Fruit fly (Drosophila melanogaster) whole organism, adult: ENCODE data around the gene Jon25Biii.

Experiments used
- CG11617 ChIP-seq: fragments of 200-800 bp; sonication (Bioruptor generic); optimal IDR thresholded peaks from 2 replicates; lab custom pipeline; 2017; ENCODE audit warnings: mild to moderate bottlenecking, missing biosample characterization, missing genetic modification reagents, missing genetic modification characterization
- CG12768 ChIP-seq: fragments of 200-800 bp; sonication (Bioruptor generic); optimal IDR thresholded peaks from 2 replicates; lab custom pipeline; 2017; ENCODE audit warnings: missing biosample characterization, missing genetic modification characterization, mild to moderate bottlenecking, moderate library complexity, missing genetic modification reagents
- CG14711 ChIP-seq: fragments of 200-800 bp; sonication (Bioruptor generic); optimal IDR thresholded peaks from 2 replicates; lab custom pipeline; 2018; ENCODE audit warnings: missing biosample characterization, mild to moderate bottlenecking, missing genetic modification characterization, moderate library complexity
- CG1620 ChIP-seq: fragments of 200-800 bp; sonication (Bioruptor generic); optimal IDR thresholded peaks from 2 replicates; lab custom pipeline; 2016; ENCODE audit warnings: missing biosample characterization, missing genetic modification characterization
- CG33017 ChIP-seq: fragments of 200-800 bp; sonication (Bioruptor generic); optimal IDR thresholded peaks from 2 replicates; lab custom pipeline; 2018; ENCODE audit warnings: missing biosample characterization, mild to moderate bottlenecking, missing genetic modification characterization, moderate library complexity
- CG5204 ChIP-seq: fragments of 200-800 bp; sonication (Bioruptor generic); optimal IDR thresholded peaks from 2 replicates; lab custom pipeline; 2016; ENCODE audit warnings: missing biosample characterization, missing genetic modification characterization
- CG7045 ChIP-seq: fragments of 200-800 bp; sonication (Bioruptor generic); optimal IDR thresholded peaks from 2 replicates; lab custom pipeline; 2017; ENCODE audit warnings: missing biosample characterization, mild to moderate bottlenecking, missing genetic modification characterization
- CG7101 ChIP-seq: fragments of 200-800 bp; sonication (Bioruptor generic); optimal IDR thresholded peaks from 2 replicates; lab custom pipeline; 2018; ENCODE audit warnings: missing biosample characterization, mild to moderate bottlenecking, missing genetic modification characterization, moderate library complexity
- Clk ChIP-seq: fragments of 200-800 bp; sonication (Bioruptor generic); optimal IDR thresholded peaks from 2 replicates; lab custom pipeline; 2017; ENCODE audit warnings: missing biosample characterization, missing genetic modification characterization
- Crg-1 ChIP-seq: fragments of 200-800 bp; sonication (Bioruptor generic); optimal IDR thresholded peaks from 2 replicates; lab custom pipeline; 2016; ENCODE audit warnings: missing biosample characterization, missing genetic modification characterization
- Hr96 ChIP-seq: fragments of 200-800 bp; sonication (Bioruptor generic); optimal IDR thresholded peaks from 2 replicates; lab custom pipeline; 2016; ENCODE audit warnings: missing biosample characterization, missing genetic modification characterization
- Mnt ChIP-seq: fragments of 200-800 bp; sonication (Bioruptor generic); optimal IDR thresholded peaks from 2 replicates; lab custom pipeline; 2016; ENCODE audit warnings: missing biosample characterization, mild to moderate bottlenecking, missing genetic modification characterization
- bab1 ChIP-seq: fragments of 200-800 bp; sonication (Bioruptor generic); optimal IDR thresholded peaks from 3 replicates; lab custom pipeline; 2019; ENCODE audit warnings: missing biosample characterization, mild to moderate bottlenecking, missing genetic modification characterization, moderate library complexity
- cic ChIP-seq: fragments of 200-800 bp; sonication (Bioruptor generic); optimal IDR thresholded peaks from 2 replicates; lab custom pipeline; 2017; ENCODE audit warnings: missing biosample characterization, mild to moderate bottlenecking, missing genetic modification characterization, moderate library complexity
- cnc ChIP-seq, 2 experiments: fragments of >200 bp; optimal IDR thresholded peaks; 2 replicates each; lab custom pipeline; 2017
- kay ChIP-seq: fragments of 200-800 bp; sonication (Bioruptor generic); peaks from one replicate; lab custom pipeline; 2016; ENCODE audit warnings: missing biosample characterization, missing genetic modification characterization, borderline replicate concordance
- ovo ChIP-seq: fragments of 200-800 bp; sonication (Bioruptor generic); optimal IDR thresholded peaks from 2 replicates; lab custom pipeline; 2016; ENCODE audit warnings: missing biosample characterization, missing genetic modification characterization
- pad ChIP-seq: fragments of 200-800 bp; sonication (Bioruptor generic); optimal IDR thresholded peaks from 3 replicates; lab custom pipeline; 2017; ENCODE audit warnings: missing biosample characterization, missing genetic modification characterization, mild to moderate bottlenecking, moderate library complexity, missing genetic modification reagents
- tj ChIP-seq: fragments of 200-800 bp; sonication (Bioruptor generic); optimal IDR thresholded peaks from 3 replicates; lab custom pipeline; 2017; ENCODE audit warnings: missing biosample characterization, mild to moderate bottlenecking, missing genetic modification characterization, moderate library complexity
- toe ChIP-seq: fragments of 200-800 bp; sonication (Bioruptor generic); optimal IDR thresholded peaks from 2 replicates; lab custom pipeline; 2016; ENCODE audit warnings: missing biosample characterization, missing genetic modification characterization

Gene Jon25Biii

DNA sequence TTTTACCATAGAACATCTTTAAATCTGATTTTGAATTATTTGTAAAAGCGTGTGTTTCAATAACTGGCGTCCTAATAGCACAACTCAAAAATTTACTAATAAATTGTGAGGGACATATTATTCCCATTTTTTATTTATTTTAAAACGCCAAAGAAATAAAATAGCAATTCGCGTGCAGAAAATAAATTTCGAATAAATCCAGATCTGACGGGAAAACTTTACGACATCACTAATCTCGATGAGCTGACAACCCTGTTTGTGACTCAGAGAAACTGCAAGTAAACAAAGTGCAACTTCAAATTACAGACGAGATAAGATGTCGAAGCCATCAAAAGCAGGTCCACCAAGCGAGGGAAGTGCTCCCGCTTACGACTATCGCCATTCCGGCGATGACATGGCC lies 14.9 kb upstream of the Jon25Biii start, which contains the start of gene CG34125:
CG34125 (plus strand) TSS at position 254 of the 400 bp plus-strand sequence.
- TF ChIP-seq CG33017 (no peak), Clk (GFP tag; lab: Kevin White, UChicago) (peak; percentile 2), bab1 (GFP tag; lab: Kevin White, UChicago) (peak; percentile 13), CG12768 (GFP tag; lab: Kevin White, UChicago) (peak; percentile 53), kay (no peak), CG5204 (GFP tag; lab: Kevin White, UChicago) (no peak), CG1620 (GFP tag; lab: Kevin White, UChicago) (peak; percentile 24), tj (GFP tag; lab: Kevin White, UChicago) (peak; percentile 3), ovo (GFP tag; lab: Kevin White, UChicago) (no peak), pad (GFP tag; lab: Kevin White, UChicago) (no peak), CG11617 (GFP tag; lab: Kevin White, UChicago) (peak; percentile 52), CG14711 (peak; percentile 96), CG7101 (tag; lab: Kevin White, UChicago) (peak; percentile 27)

DNA sequence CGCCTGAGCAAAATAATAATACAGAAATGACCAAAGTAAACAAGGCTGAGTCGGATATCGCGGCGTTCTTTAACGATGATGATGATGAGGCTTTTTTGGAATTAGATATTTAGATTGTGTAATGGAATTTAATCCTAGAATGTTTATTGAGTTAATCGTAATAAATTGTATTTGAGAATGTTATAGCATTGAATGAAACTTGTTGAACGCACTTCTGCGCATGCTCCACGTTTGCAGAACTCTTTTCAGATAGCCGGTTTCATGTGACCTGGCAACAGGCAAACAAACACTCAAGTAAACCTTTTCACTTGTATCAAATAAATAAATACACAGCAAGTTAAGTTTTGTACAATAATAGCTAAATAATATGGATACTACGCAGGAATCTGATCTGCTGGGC lies 7.5 kb upstream of the Jon25Biii start, which contains the start of gene CG34124:
CG34124 (plus strand) TSS at position 301 of the 400 bp plus-strand sequence.
- TF ChIP-seq Hr96 (GFP tag; lab: Kevin White, UChicago) (no peak), CG33017 (no peak), CG5204 (GFP tag; lab: Kevin White, UChicago) (no peak), cic (GFP tag; lab: Kevin White, UChicago) (no peak), bab1 (GFP tag; lab: Kevin White, UChicago) (no peak), ovo (GFP tag; lab: Kevin White, UChicago) (no peak), Clk (GFP tag; lab: Kevin White, UChicago) (no peak), toe (GFP tag; lab: Kevin White, UChicago) (no peak), kay (no peak), CG7101 (tag; lab: Kevin White, UChicago) (no peak), CG7045 (GFP tag; lab: Kevin White, UChicago) (no peak), CG11617 (GFP tag; lab: Kevin White, UChicago) (no peak), cnc (optimal IDR thresholded peaks at IDR 0.05; lab: Kevin White, UChicago) (no peak)

DNA sequence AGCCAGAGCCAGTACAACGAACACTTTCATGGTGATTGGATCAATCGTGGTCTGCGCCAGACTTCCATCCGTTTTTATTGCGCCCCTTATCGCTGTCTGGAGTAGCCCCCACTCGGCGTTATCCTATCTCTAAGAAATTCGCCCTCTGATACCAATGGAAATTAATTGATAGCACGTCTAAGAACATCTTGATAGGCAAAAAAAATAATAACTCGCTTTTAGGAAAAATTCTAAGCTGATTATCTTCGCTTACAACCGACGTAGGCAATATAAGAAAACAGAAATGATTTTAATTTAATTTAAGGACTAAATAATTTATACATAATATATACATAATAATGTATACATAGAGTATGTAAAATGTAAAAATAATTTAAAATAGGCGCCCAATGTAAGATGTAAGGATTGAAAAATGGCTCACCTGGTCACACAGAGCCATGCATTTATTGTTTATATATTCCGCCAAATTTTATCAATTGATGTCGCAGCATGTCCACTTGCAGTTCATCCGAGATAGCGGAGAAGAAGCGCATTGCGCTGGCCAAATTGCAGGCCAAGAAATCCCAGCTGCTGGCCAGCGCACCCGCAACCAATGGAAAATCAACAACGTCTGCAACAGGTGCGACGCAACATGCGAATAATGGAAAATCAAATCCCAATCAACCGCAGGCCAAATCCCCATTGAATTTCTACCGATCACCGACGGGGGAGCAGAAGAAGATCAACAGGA lies 4.7 kb upstream of the Jon25Biii start, which contains the start of the genes Jon25Bi and Marcal1:
Jon25Bi (minus strand) TSS at position 51 of the 730 bp plus-strand sequence.
Marcal1 (plus strand) TSS at position 416 of the 730 bp plus-strand sequence.
- TF ChIP-seq kay = no peak
- no peak for TF ChIP-seq Hr96 (GFP tag; lab: Kevin White, UChicago)
- no peak for TF ChIP-seq cic (GFP tag; lab: Kevin White, UChicago)
- no peak for TF ChIP-seq cnc (optimal IDR thresholded peaks at IDR 0.05; lab: Kevin White, UChicago)
- no peak for TF ChIP-seq bab1 (GFP tag; lab: Kevin White, UChicago)
- TF ChIP-seq Mnt = no peak
- no peak for TF ChIP-seq toe (GFP tag; lab: Kevin White, UChicago)
- no peak for TF ChIP-seq ovo (GFP tag; lab: Kevin White, UChicago)
- TF ChIP-seq CG11617 (GFP tag; lab: Kevin White, UChicago) = no peak
- no peak for TF ChIP-seq pad (GFP tag; lab: Kevin White, UChicago)
- no peak for TF ChIP-seq tj (GFP tag; lab: Kevin White, UChicago)

DNA sequence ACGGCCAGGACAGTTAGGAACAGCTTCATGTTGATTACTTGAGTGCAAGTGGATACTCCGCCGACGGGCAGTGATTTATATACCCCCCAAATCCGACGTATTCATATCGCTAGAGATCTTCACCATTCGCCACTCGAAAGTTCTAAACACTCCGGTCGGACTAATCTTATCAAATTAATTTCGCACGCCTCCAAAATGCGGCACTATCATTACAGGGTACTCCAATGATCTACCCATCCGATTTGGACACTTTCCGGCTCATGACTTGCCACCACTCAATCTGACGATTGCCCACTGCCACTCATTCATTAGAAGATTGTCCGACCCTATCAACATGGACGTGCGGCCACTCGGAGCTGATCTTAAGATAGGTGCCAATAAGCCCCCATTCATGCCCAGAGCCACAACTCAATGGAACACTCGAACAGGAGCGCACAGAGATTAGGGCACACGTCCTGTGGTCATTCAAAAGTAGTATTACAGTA lies 2.6 kb upstream of the Jon25Biii start, which contains the start of gene Jon25Bii:
Jon25Bii (minus strand) TSS at position 51 of the 485 bp plus-strand sequence.
- TF ChIP-seq Mnt (no peak), cic (GFP tag; lab: Kevin White, UChicago) (peak; percentile 93)

DNA sequence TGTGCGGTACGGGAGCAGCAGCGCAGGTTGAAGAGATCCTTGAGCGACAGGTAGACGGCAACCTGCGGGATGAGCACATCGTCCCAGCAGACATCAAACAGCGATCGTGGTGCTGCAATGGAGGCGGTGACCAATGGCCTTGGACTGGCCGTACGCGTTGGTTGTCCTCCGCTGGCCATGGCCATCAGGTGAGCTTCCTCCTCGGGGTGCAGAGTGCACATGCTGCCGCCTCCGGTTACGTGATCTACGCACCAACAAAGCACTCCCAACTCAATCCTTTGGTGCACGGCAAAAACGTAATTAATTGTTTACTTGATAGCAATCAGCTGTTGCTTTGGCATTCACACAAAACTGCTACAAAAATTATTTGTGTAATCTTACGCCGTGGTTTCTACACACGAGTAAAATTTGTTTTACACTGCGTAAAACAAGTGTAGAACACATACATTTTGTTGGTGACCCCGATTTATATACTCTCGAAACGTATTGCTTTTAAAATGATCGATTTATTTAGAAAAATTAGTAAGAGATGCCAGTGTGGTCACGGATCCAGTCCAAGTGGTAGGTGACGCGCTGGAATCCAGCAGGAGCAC lies 1.0 kb downstream of the Jon25Biii start, which contains the start of gene jet:
jet (minus strand) TSS at position 332 of the 593 bp plus-strand sequence.
- TF ChIP-seq CG5204 (GFP tag; lab: Kevin White, UChicago) (no peak), Hr96 (GFP tag; lab: Kevin White, UChicago) (no peak), tj (GFP tag; lab: Kevin White, UChicago) (no peak), CG33017 (no peak), bab1 (GFP tag; lab: Kevin White, UChicago) (no peak), ovo (GFP tag; lab: Kevin White, UChicago) (no peak), Crg-1 (GFP tag; lab: Kevin White, UChicago) (no peak), cnc (optimal IDR thresholded peaks at IDR 0.05; lab: Kevin White, UChicago) (no peak), CG7101 (tag; lab: Kevin White, UChicago) (no peak), pad (GFP tag; lab: Kevin White, UChicago) (no peak), CG11617 (GFP tag; lab: Kevin White, UChicago) (no peak), CG14711 (no peak), CG7045 (GFP tag; lab: Kevin White, UChicago) (no peak)

DNA sequence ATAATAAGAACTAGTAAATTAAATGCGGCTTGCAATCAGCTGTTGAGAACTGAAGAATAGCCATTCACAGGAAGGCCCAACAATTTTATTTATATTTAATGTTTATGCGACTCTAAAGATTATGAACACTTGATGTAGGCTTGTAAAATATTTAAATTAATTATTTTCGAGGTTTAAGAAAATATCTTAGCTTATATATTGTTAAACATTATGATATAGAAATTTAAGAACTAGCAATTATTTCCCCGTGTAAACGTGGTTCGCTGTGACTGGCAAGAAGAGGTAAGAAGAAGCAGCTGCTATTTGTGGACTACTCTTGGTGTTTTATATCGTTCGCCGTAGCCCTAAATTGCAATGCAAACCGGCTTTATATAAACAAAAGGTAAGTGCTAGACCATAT lies 5.3 kb downstream of the Jon25Biii start, which contains the start of the genes mRpL24 and betaggt-I:
mRpL24 (minus strand) TSS at position 62 of the 400 bp plus-strand sequence.
betaggt-I (plus strand) TSS at position 280 of the 400 bp plus-strand sequence.
- TF ChIP-seq ovo (GFP tag; lab: Kevin White, UChicago) = peak; percentile 91
- peak; percentile 85 for TF ChIP-seq Hr96 (GFP tag; lab: Kevin White, UChicago)
- peak; percentile 95 for TF ChIP-seq CG5204 (GFP tag; lab: Kevin White, UChicago)
- peak; percentile 89 for TF ChIP-seq Clk (GFP tag; lab: Kevin White, UChicago)
- TF ChIP-seq CG1620 (GFP tag; lab: Kevin White, UChicago) = peak; percentile 96
- TF ChIP-seq tj (GFP tag; lab: Kevin White, UChicago) = peak; percentile 85
- TF ChIP-seq CG12768 (GFP tag; lab: Kevin White, UChicago) = peak; percentile 96
- no peak for TF ChIP-seq cnc (optimal IDR thresholded peaks at IDR 0.05; lab: Kevin White, UChicago)
- TF ChIP-seq CG7101 (tag; lab: Kevin White, UChicago) = peak; percentile 99
- TF ChIP-seq CG14711 = peak; percentile 98
- peak; percentile 88 for TF ChIP-seq Mnt
- peak; percentile 92 for TF ChIP-seq Crg-1 (GFP tag; lab: Kevin White, UChicago)
- TF ChIP-seq cic (GFP tag; lab: Kevin White, UChicago) = peak; percentile 72
- TF ChIP-seq CG7045 (GFP tag; lab: Kevin White, UChicago) = peak; percentile 98
- peak; percentile 99 for TF ChIP-seq CG33017
- peak; percentile 99 for TF ChIP-seq bab1 (GFP tag; lab: Kevin White, UChicago)
- TF ChIP-seq toe (GFP tag; lab: Kevin White, UChicago) = peak; percentile 95
- peak; percentile 97 for TF ChIP-seq kay
- TF ChIP-seq pad (GFP tag; lab: Kevin White, UChicago) = peak; percentile 88
- TF ChIP-seq CG11617 (GFP tag; lab: Kevin White, UChicago) = peak; percentile 97
